Worm (Caenorhabditis elegans) whole organism, L2 larva: ENCODE results near the gene R53.8.
A peak's percentile ranks its signal among the peaks of the same experiment; 100 is the strongest.

Source experiments
- C34F6.9 ChIP-seq: fragments of 150-350 bp; optimal IDR thresholded peaks from 2 replicates; lab custom pipeline; 2014; ENCODE audit warnings: missing biosample characterization, missing genetic modification characterization
- F13H6.1 ChIP-seq: sonication (generic microtip); optimal IDR thresholded peaks from 2 replicates; lab custom pipeline; 2016; ENCODE audit warnings: missing genetic modification characterization, missing compliant biosample characterization
- R02D3.7 ChIP-seq: fragments of 150-350 bp; optimal IDR thresholded peaks from 2 replicates; lab custom pipeline; 2014; ENCODE audit warnings: missing biosample characterization, missing genetic modification characterization
- Y55F3AM.14 ChIP-seq: fragments of 200-800 bp; sonication (Bioruptor generic); optimal IDR thresholded peaks from 2 replicates; lab custom pipeline; 2018; ENCODE audit warnings: mild to moderate bottlenecking, missing genetic modification characterization, missing compliant biosample characterization
- ZK546.5 ChIP-seq: sonication (generic microtip); optimal IDR thresholded peaks from 2 replicates; lab custom pipeline; 2017; ENCODE audit warnings: missing biosample characterization, missing genetic modification characterization
- alr-1 ChIP-seq: fragments of 150-350 bp; optimal IDR thresholded peaks from 2 replicates; lab custom pipeline; 2014; ENCODE audit warnings: missing biosample characterization, missing genetic modification characterization
- aly-2 ChIP-seq: fragments of 150-350 bp; optimal IDR thresholded peaks from 2 replicates; lab custom pipeline; 2014; ENCODE audit warnings: missing biosample characterization, missing genetic modification characterization
- blmp-1 ChIP-seq: sonication (generic microtip); optimal IDR thresholded peaks from 2 replicates; lab custom pipeline; 2017; ENCODE audit warnings: missing genetic modification characterization, mild to moderate bottlenecking, missing compliant biosample characterization, antibody characterized with exemption, moderate library complexity; ENCODE audit not compliant: insufficient read depth
- ceh-16 ChIP-seq: fragments of 150-350 bp; optimal IDR thresholded peaks from 2 replicates; lab custom pipeline; 2014; ENCODE audit warnings: missing biosample characterization, missing genetic modification characterization
- ceh-82 ChIP-seq: fragments of 150-350 bp; optimal IDR thresholded peaks from 2 replicates; lab custom pipeline; 2014; ENCODE audit warnings: missing biosample characterization, missing genetic modification characterization
- dmd-4 ChIP-seq: sonication (generic microtip); optimal IDR thresholded peaks from 2 replicates; lab custom pipeline; 2017; ENCODE audit warnings: missing biosample characterization, missing genetic modification characterization
- egl-27 ChIP-seq: sonication (generic microtip); optimal IDR thresholded peaks from 3 replicates; lab custom pipeline; 2017; ENCODE audit warnings: missing biosample characterization, missing genetic modification reagents, missing genetic modification characterization
- elt-1 ChIP-seq: fragments of 150-350 bp; optimal IDR thresholded peaks from 2 replicates; lab custom pipeline; 2014; ENCODE audit warnings: missing biosample characterization, missing genetic modification characterization
- fos-1 ChIP-seq: fragments of 150-350 bp; optimal IDR thresholded peaks from 2 replicates; lab custom pipeline; 2014; ENCODE audit warnings: missing biosample characterization, missing genetic modification characterization
- gmeb-1 ChIP-seq: fragments of 150-350 bp; optimal IDR thresholded peaks from 2 replicates; lab custom pipeline; 2014; ENCODE audit warnings: missing biosample characterization, missing genetic modification characterization
- lin-11 ChIP-seq: fragments of 150-350 bp; sonication (generic microtip); optimal IDR thresholded peaks from 2 replicates; lab custom pipeline; 2014; ENCODE audit warnings: missing biosample characterization, missing genetic modification characterization, inconsistent platforms, mixed read lengths
- lin-13 ChIP-seq: fragments of 150-350 bp; optimal IDR thresholded peaks from 2 replicates; lab custom pipeline; 2014; ENCODE audit warnings: missing biosample characterization, missing genetic modification reagents, missing genetic modification characterization
- lin-39 ChIP-seq: fragments of 150-350 bp; optimal IDR thresholded peaks from 2 replicates; lab custom pipeline; 2014; ENCODE audit warnings: missing biosample characterization, missing genetic modification reagents, missing genetic modification characterization
- mab-5 ChIP-seq: fragments of 150-350 bp; optimal IDR thresholded peaks from 2 replicates; lab custom pipeline; 2014; ENCODE audit warnings: missing biosample characterization, missing genetic modification characterization
- mbf-1 ChIP-seq: sonication (generic microtip); optimal IDR thresholded peaks from 2 replicates; lab custom pipeline; 2017; ENCODE audit warnings: missing biosample characterization, missing genetic modification characterization
- mdl-1 ChIP-seq, 2 experiments: fragments of 150-350 bp in 1 of 2; sonication (generic microtip) in 1 of 2; optimal IDR thresholded peaks; 2 replicates each; lab custom pipeline; 2017; ENCODE audit warnings: missing biosample characterization in 2 of 2, missing genetic modification characterization in 2 of 2
- nhr-10 ChIP-seq: sonication (generic microtip); optimal IDR thresholded peaks from 2 replicates; lab custom pipeline; 2017; ENCODE audit warnings: missing biosample characterization, missing genetic modification characterization
- nhr-11 ChIP-seq: fragments of 150-350 bp; optimal IDR thresholded peaks from 2 replicates; lab custom pipeline; 2014; ENCODE audit warnings: missing biosample characterization, missing genetic modification characterization
- nhr-129 ChIP-seq: fragments of 150-350 bp; optimal IDR thresholded peaks from 2 replicates; lab custom pipeline; 2014; ENCODE audit warnings: missing biosample characterization, missing genetic modification characterization
- nhr-21 ChIP-seq: fragments of 150-350 bp; optimal IDR thresholded peaks from 2 replicates; lab custom pipeline; 2014; ENCODE audit warnings: missing biosample characterization, missing genetic modification characterization
- nhr-23 ChIP-seq: fragments of 150-350 bp; optimal IDR thresholded peaks from 2 replicates; lab custom pipeline; 2014; ENCODE audit warnings: missing biosample characterization, missing genetic modification reagents, missing genetic modification characterization
- nhr-237 ChIP-seq: fragments of 150-350 bp; optimal IDR thresholded peaks from 2 replicates; lab custom pipeline; 2014; ENCODE audit warnings: missing biosample characterization, missing genetic modification characterization
- nhr-25 ChIP-seq: fragments of 150-350 bp; sonication (generic microtip); optimal IDR thresholded peaks from 3 replicates; lab custom pipeline; 2014; ENCODE audit warnings: missing biosample characterization, missing genetic modification characterization
- nhr-6 ChIP-seq: fragments of 150-350 bp; optimal IDR thresholded peaks from 2 replicates; lab custom pipeline; 2014; ENCODE audit warnings: missing biosample characterization, missing genetic modification characterization
- nhr-77 ChIP-seq: fragments of 150-350 bp; optimal IDR thresholded peaks from 2 replicates; lab custom pipeline; 2014; ENCODE audit warnings: missing biosample characterization, missing genetic modification characterization
- peb-1 ChIP-seq: fragments of 150-350 bp; optimal IDR thresholded peaks from 2 replicates; lab custom pipeline; 2014; ENCODE audit warnings: missing biosample characterization, missing genetic modification characterization
- sem-4 ChIP-seq: fragments of 150-350 bp; optimal IDR thresholded peaks from 2 replicates; lab custom pipeline; 2014; ENCODE audit warnings: missing biosample characterization, missing genetic modification reagents, missing genetic modification characterization
- skn-1 ChIP-seq: sonication (generic microtip); optimal IDR thresholded peaks from 2 replicates; lab custom pipeline; 2017; ENCODE audit warnings: missing biosample characterization, missing genetic modification characterization
- sma-3 ChIP-seq: sonication (generic microtip); optimal IDR thresholded peaks from 2 replicates; lab custom pipeline; 2016; ENCODE audit warnings: missing genetic modification reagents, missing genetic modification characterization, missing compliant biosample characterization
- sma-9 ChIP-seq, 2 experiments: fragments of 150-350 bp in 1 of 2; sonication (generic microtip) in 1 of 2; optimal IDR thresholded peaks; 2 replicates each; lab custom pipeline; 2014 to 2016; ENCODE audit warnings: missing genetic modification characterization in 2 of 2, mild to moderate bottlenecking in 1 of 2, missing biosample characterization in 1 of 2, missing compliant biosample characterization in 1 of 2, missing genetic modification reagents in 1 of 2, moderate library complexity in 1 of 2
- snpc-4 ChIP-seq: fragments of 150-350 bp; optimal IDR thresholded peaks from 2 replicates; lab custom pipeline; 2014; ENCODE audit warnings: missing biosample characterization, missing genetic modification characterization
- unc-39 ChIP-seq: fragments of 150-350 bp; optimal IDR thresholded peaks from 2 replicates; lab custom pipeline; 2014; ENCODE audit warnings: missing biosample characterization, missing genetic modification characterization
- unc-62 ChIP-seq: fragments of 150-350 bp; optimal IDR thresholded peaks from 2 replicates; lab custom pipeline; 2014; ENCODE audit warnings: missing biosample characterization, missing genetic modification reagents, missing genetic modification characterization
- zag-1 ChIP-seq: fragments of 150-350 bp; optimal IDR thresholded peaks from 2 replicates; lab custom pipeline; 2014; ENCODE audit warnings: missing biosample characterization, missing genetic modification characterization
- ztf-1 ChIP-seq: fragments of 200-800 bp; sonication (Bioruptor generic); conservative IDR thresholded peaks from 2 replicates; pipeline ENCODE4 v1.3.6; 2022; ENCODE audit warnings: missing genetic modification characterization, missing compliant biosample characterization
- ztf-11 ChIP-seq: sonication (generic microtip); optimal IDR thresholded peaks from 2 replicates; lab custom pipeline; 2017; ENCODE audit warnings: missing biosample characterization, missing genetic modification characterization

Gene R53.8

ce11 chrII:10012490-10012889, 36.0 kb downstream of the R53.8 start:
- no peak for TF ChIP-seq ceh-82 (tag; lab: Kevin White, UChicago)
- TF ChIP-seq elt-1, result no peak
- no peak for TF ChIP-seq dmd-4 (tag; lab: Kevin White, UChicago)
- peak; percentile 23 for TF ChIP-seq F13H6.1 (tag; lab: Kevin White, UChicago)
- no peak for TF ChIP-seq ztf-1 (GFP tag; lab: Robert Waterston, UW)
- no peak for TF ChIP-seq ztf-11
- no peak for TF ChIP-seq blmp-1 (tag; lab: Kevin White, UChicago)
- TF ChIP-seq sma-9 (GFP tag; optimal IDR thresholded peaks at IDR 0.05; lab: Kevin White, UChicago), result peak; percentile 42
- no peak for TF ChIP-seq sma-9 (tag; optimal IDR thresholded peaks at IDR 0.05; lab: Kevin White, UChicago)
- no peak for TF ChIP-seq lin-11 (tag; lab: Kevin White, UChicago)
- TF ChIP-seq nhr-11 (tag; lab: Kevin White, UChicago), result no peak
- peak; percentile 82 for TF ChIP-seq nhr-129
- no peak for TF ChIP-seq mbf-1 (tag; lab: Kevin White, UChicago)
- TF ChIP-seq nhr-25 (tag; lab: Kevin White, UChicago), result peak; percentile 24
- TF ChIP-seq nhr-21 (tag; lab: Kevin White, UChicago), result no peak
- TF ChIP-seq zag-1 (tag; lab: Kevin White, UChicago), result no peak
- no peak for TF ChIP-seq nhr-6 (tag; lab: Kevin White, UChicago)
- TF ChIP-seq, all 48 proteins: peak for 4

DNA sequence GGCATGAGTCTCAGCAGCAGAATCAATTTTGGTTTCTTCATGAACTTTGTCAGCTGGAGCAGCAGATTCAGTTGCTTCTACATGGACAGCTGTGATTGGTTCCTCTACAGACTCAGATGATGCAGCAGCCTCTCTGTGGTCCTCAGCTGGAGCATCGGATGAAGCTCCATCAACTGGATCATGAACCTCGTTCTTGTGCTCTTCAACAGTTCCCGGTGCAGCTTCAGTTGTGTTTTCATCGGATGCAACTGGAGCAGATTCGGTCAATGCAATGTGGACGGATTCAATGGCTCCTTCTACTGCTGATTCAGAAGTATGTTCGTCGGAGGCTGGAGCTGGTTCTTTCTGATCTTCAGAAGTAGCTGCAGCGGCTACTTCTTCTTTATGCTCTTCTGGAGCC, 37.9 kb downstream of the R53.8 start:
- TF ChIP-seq ceh-82 (tag; lab: Kevin White, UChicago), result no peak
- no peak for TF ChIP-seq ceh-16 (tag; lab: Kevin White, UChicago)
- no peak for TF ChIP-seq sma-3 (GFP tag; lab: Kevin White, UChicago)
- TF ChIP-seq C34F6.9, result no peak
- no peak for TF ChIP-seq nhr-21 (tag; lab: Kevin White, UChicago)
- TF ChIP-seq peb-1 (tag; lab: Kevin White, UChicago), result no peak
- TF ChIP-seq gmeb-1, result no peak
- no peak for TF ChIP-seq ztf-11
- TF ChIP-seq fos-1, result no peak
- no peak for TF ChIP-seq lin-39 (tag; lab: Kevin White, UChicago)
- TF ChIP-seq unc-39 (tag; lab: Kevin White, UChicago), result no peak
- no peak for TF ChIP-seq mab-5 (tag; lab: Kevin White, UChicago)
- TF ChIP-seq nhr-77, result no peak
- TF ChIP-seq lin-13 (GFP tag; lab: Kevin White, UChicago), result no peak

- TF ChIP-seq lin-13 (GFP tag; lab: Kevin White, UChicago) (no peak), mdl-1 (tag; optimal IDR thresholded peaks at IDR 0.05; lab: Kevin White, UChicago) (peak; percentile 6 to 12), nhr-21 (tag; lab: Kevin White, UChicago) (no peak), Y55F3AM.14 (GFP tag; lab: Kevin White, UChicago) (no peak), gmeb-1 (no peak), alr-1 (tag; lab: Kevin White, UChicago) (no peak), sem-4 (no peak), ceh-82 (tag; lab: Kevin White, UChicago) (no peak), lin-11 (tag; lab: Kevin White, UChicago) (peak; percentile 24), dmd-4 (tag; lab: Kevin White, UChicago) (no peak), sma-3 (GFP tag; lab: Kevin White, UChicago) (peak; percentile 10), egl-27 (tag; lab: Kevin White, UChicago) (no peak), aly-2 (tag; lab: Kevin White, UChicago) (no peak), blmp-1 (tag; lab: Kevin White, UChicago) (no peak), unc-62 (GFP tag; lab: Kevin White, UChicago) (no peak), nhr-10 (tag; lab: Kevin White, UChicago) (no peak), peb-1 (tag; lab: Kevin White, UChicago) (no peak), ZK546.5 (tag; lab: Kevin White, UChicago) (no peak), R02D3.7 (tag; lab: Kevin White, UChicago) (no peak), sma-9 (GFP tag; optimal IDR thresholded peaks at IDR 0.05; lab: Kevin White, UChicago) (peak; percentile 36), sma-9 (tag; optimal IDR thresholded peaks at IDR 0.05; lab: Kevin White, UChicago) (no peak), ceh-16 (tag; lab: Kevin White, UChicago) (no peak), unc-39 (tag; lab: Kevin White, UChicago) (no peak), mab-5 (tag; lab: Kevin White, UChicago) (no peak), nhr-23 (no peak), zag-1 (tag; lab: Kevin White, UChicago) (no peak), nhr-129 (peak; percentile 44), lin-39 (tag; lab: Kevin White, UChicago) (no peak), nhr-77 (no peak), snpc-4 (tag; lab: Kevin White, UChicago) (no peak), skn-1 (tag; lab: Kevin White, UChicago) (no peak), ztf-11 (no peak), F13H6.1 (tag; lab: Kevin White, UChicago) (peak; percentile 40), nhr-237 (tag; lab: Kevin White, UChicago) (no peak), fos-1 (no peak), nhr-11 (tag; lab: Kevin White, UChicago) (no peak)
- TF ChIP-seq, all 48 proteins: peak for 6
These were observed 39.5 kb downstream of the R53.8 start, which contains the start of gene lec-2 for ce11 chrII:10016013-10016412. TSS of gene lec-2 (minus strand) at chrII:10016183.
